Worm (Caenorhabditis elegans): ENCODE results near the gene pqn-80.

pqn-80 gene

ce11 chrIII:12625875-12626649 lies at the start of gene pqn-80:
Gene pqn-80 (plus strand): TSS chrIII:12626568.
- TF ChIP-seq mdl-1 (tag; optimal IDR thresholded peaks at IDR 0.05) (no peak), ZK546.5 (tag; optimal IDR thresholded peaks at IDR 0.05) (no peak), nhr-12 (tag; optimal IDR thresholded peaks at IDR 0.05) (no peak), mml-1 (tag; optimal IDR thresholded peaks at IDR 0.05) (no peak), skn-1 (tag; optimal IDR thresholded peaks at IDR 0.05) (no peak), pqm-1 (tag; optimal IDR thresholded peaks at IDR 0.05) (no peak), sea-2 (GFP tag; optimal IDR thresholded peaks at IDR 0.05) (no peak), lin-15B (tag; optimal IDR thresholded peaks at IDR 0.05) (peak; percentile 68), daf-12 (tag; optimal IDR thresholded peaks at IDR 0.05) (no peak), unc-62 (GFP tag; optimal IDR thresholded peaks at IDR 0.05) (no peak), nfya-1 (tag; optimal IDR thresholded peaks at IDR 0.05; ENCODE audit: insufficient read depth) (peak; percentile 71), nhr-237 (tag; optimal IDR thresholded peaks at IDR 0.05) (no peak), fkh-2 (tag; optimal IDR thresholded peaks at IDR 0.05) (no peak), nhr-23 (tag; optimal IDR thresholded peaks at IDR 0.05) (peak; percentile 54), pha-4 (tag; optimal IDR thresholded peaks at IDR 0.05) (peak; percentile 67), aly-2 (tag; optimal IDR thresholded peaks at IDR 0.05) (no peak), snpc-4 (tag; optimal IDR thresholded peaks at IDR 0.05) (no peak), fkh-10 (GFP tag; optimal IDR thresholded peaks at IDR 0.05) (no peak), lin-39 (tag; optimal IDR thresholded peaks at IDR 0.05) (no peak), elt-1 (tag; optimal IDR thresholded peaks at IDR 0.05) (no peak), lsy-12 (tag; optimal IDR thresholded peaks at IDR 0.05) (no peak), hmg-11 (tag; optimal IDR thresholded peaks at IDR 0.05) (peak; percentile 41), elt-2 (tag; optimal IDR thresholded peaks at IDR 0.05) (no peak), nhr-25 (tag; optimal IDR thresholded peaks at IDR 0.05) (peak; percentile 28), ztf-11 (tag; optimal IDR thresholded peaks at IDR 0.05) (no peak), unc-39 (tag; optimal IDR thresholded peaks at IDR 0.05) (no peak), ceh-28 (tag; optimal IDR thresholded peaks at IDR 0.05) (peak; percentile 11)

- peak; percentile 97 for TF ChIP-seq hmg-11 (tag; optimal IDR thresholded peaks at IDR 0.05)
- TF ChIP-seq fkh-2 (tag; optimal IDR thresholded peaks at IDR 0.05) = peak; percentile 91
- peak; percentile 73 for TF ChIP-seq R02D3.7 (tag; optimal IDR thresholded peaks at IDR 0.05)
- no peak for TF ChIP-seq daf-12 (tag; optimal IDR thresholded peaks at IDR 0.05)
- TF ChIP-seq unc-39 (tag; optimal IDR thresholded peaks at IDR 0.05) = no peak
- TF ChIP-seq aly-2 (tag; optimal IDR thresholded peaks at IDR 0.05) = no peak
- no peak for TF ChIP-seq nhr-12 (tag; optimal IDR thresholded peaks at IDR 0.05)
- TF ChIP-seq nhr-67 (tag; optimal IDR thresholded peaks at IDR 0.05) = no peak
- TF ChIP-seq ztf-4 (tag; optimal IDR thresholded peaks at IDR 0.05) = no peak
- TF ChIP-seq sea-2 (GFP tag; optimal IDR thresholded peaks at IDR 0.05) = no peak
- TF ChIP-seq ceh-16 (tag; optimal IDR thresholded peaks at IDR 0.05) = no peak
- TF ChIP-seq snpc-4 (tag; optimal IDR thresholded peaks at IDR 0.05) = peak; percentile 82
- TF ChIP-seq lsy-12 (tag; optimal IDR thresholded peaks at IDR 0.05) = peak; percentile 39
- TF ChIP-seq zag-1 (tag; optimal IDR thresholded peaks at IDR 0.05) = peak; percentile 52
- TF ChIP-seq ZK546.5 (tag; optimal IDR thresholded peaks at IDR 0.05) = no peak
- TF ChIP-seq ceh-28 (tag; optimal IDR thresholded peaks at IDR 0.05) = peak; percentile 91
- TF ChIP-seq nhr-76 (tag; optimal IDR thresholded peaks at IDR 0.05) = no peak
- peak; percentile 85 for TF ChIP-seq nhr-23 (tag; optimal IDR thresholded peaks at IDR 0.05)
- peak in 1 of 3 experiments; percentile 8 for TF ChIP-seq elt-3 (tag; optimal IDR thresholded peaks at IDR 0.05)
- no peak for TF ChIP-seq fos-1 (tag; optimal IDR thresholded peaks at IDR 0.05)
- TF ChIP-seq pqm-1 (tag; optimal IDR thresholded peaks at IDR 0.05) = peak; percentile 80
- peak; percentile 67 for TF ChIP-seq tbx-2 (tag; optimal IDR thresholded peaks at IDR 0.05)
- peak; percentile 77 for TF ChIP-seq fkh-10 (GFP tag; optimal IDR thresholded peaks at IDR 0.05)
- TF ChIP-seq ceh-9 (tag; optimal IDR thresholded peaks at IDR 0.05) = no peak
- peak; percentile 86 for TF ChIP-seq skn-1 (tag; optimal IDR thresholded peaks at IDR 0.05)
- peak; percentile 17 for TF ChIP-seq mml-1 (tag; optimal IDR thresholded peaks at IDR 0.05)
- peak; percentile 53 for TF ChIP-seq nhr-77 (tag; optimal IDR thresholded peaks at IDR 0.05)
- peak; percentile 90 for TF ChIP-seq egl-27 (tag; optimal IDR thresholded peaks at IDR 0.05)
- TF ChIP-seq eor-1 (tag; optimal IDR thresholded peaks at IDR 0.05) = no peak
- peak; percentile 92 for TF ChIP-seq nhr-25 (tag; optimal IDR thresholded peaks at IDR 0.05)
- TF ChIP-seq nfya-1 (tag; optimal IDR thresholded peaks at IDR 0.05; ENCODE audit: insufficient read depth) = peak; percentile 99
- TF ChIP-seq pha-4 (tag; optimal IDR thresholded peaks at IDR 0.05) = peak; percentile 98
- peak; percentile 59 for TF ChIP-seq ceh-82 (tag; optimal IDR thresholded peaks at IDR 0.05)
- peak; percentile 76 for TF ChIP-seq lin-15B (tag; optimal IDR thresholded peaks at IDR 0.05)
- peak; percentile 95 for TF ChIP-seq lin-39 (tag; optimal IDR thresholded peaks at IDR 0.05)
- TF ChIP-seq nhr-11 (tag; optimal IDR thresholded peaks at IDR 0.05) = peak; percentile 87
- peak; percentile 93 for TF ChIP-seq nhr-43 (tag; optimal IDR thresholded peaks at IDR 0.05; ENCODE audit: poor library complexity, severe bottlenecking)
- peak; percentile 86 for TF ChIP-seq egl-5 (tag; optimal IDR thresholded peaks at IDR 0.05)
- no peak for TF ChIP-seq nhr-237 (tag; optimal IDR thresholded peaks at IDR 0.05)
- no peak for TF ChIP-seq nhr-28 (tag; optimal IDR thresholded peaks at IDR 0.05)
- TF ChIP-seq unc-62 (GFP tag; optimal IDR thresholded peaks at IDR 0.05) = peak; percentile 74
- no peak for TF ChIP-seq elt-1 (tag; optimal IDR thresholded peaks at IDR 0.05)
- peak; percentile 88 for TF ChIP-seq jun-1 (tag; optimal IDR thresholded peaks at IDR 0.05)
- peak; percentile 99 for TF ChIP-seq mdl-1 (tag; optimal IDR thresholded peaks at IDR 0.05)
- no peak for TF ChIP-seq ztf-11 (tag; optimal IDR thresholded peaks at IDR 0.05)
- no peak for TF ChIP-seq ama-1 (optimal IDR thresholded peaks at IDR 0.05)
These were observed 42.9 kb upstream of the pqn-80 start for ce11 chrIII:12583466-12583865.
